Worm (Caenorhabditis elegans) whole organism, L1 larva: ENCODE data around the gene F45D3.1.

Experiments used
- C34B4.2 ChIP-seq: sonication (generic microtip); optimal IDR thresholded peaks from 2 replicates; lab custom pipeline; 2017; ENCODE audit warnings: mild to moderate bottlenecking, missing genetic modification characterization, missing compliant biosample characterization
- aha-1 ChIP-seq: fragments of 150-350 bp; optimal IDR thresholded peaks from 2 replicates; lab custom pipeline; 2014; ENCODE audit warnings: missing biosample characterization, missing genetic modification characterization
- ama-1 ChIP-seq: fragments of 150-350 bp; optimal IDR thresholded peaks from 2 replicates; lab custom pipeline; 2014
- ceh-82 ChIP-seq, 3 experiments: fragments of 150-350 bp in 1 of 3; sonication (generic microtip) in 2 of 3; optimal IDR thresholded peaks; 2 replicates each; lab custom pipeline; 2014 to 2017; ENCODE audit warnings: missing biosample characterization in 3 of 3, missing genetic modification characterization in 3 of 3
- ceh-88 ChIP-seq: fragments of 200-800 bp; sonication (Bioruptor generic); IDR thresholded peaks from 2 replicates; pipeline ENCODE4 v1.3.6; 2022; ENCODE audit warnings: missing genetic modification characterization, missing compliant biosample characterization
- ces-1 ChIP-seq: fragments of 150-350 bp; optimal IDR thresholded peaks from 2 replicates; lab custom pipeline; 2014; ENCODE audit warnings: missing biosample characterization, missing genetic modification reagents, missing genetic modification characterization
- dsc-1 ChIP-seq: sonication (generic microtip); optimal IDR thresholded peaks from 2 replicates; lab custom pipeline; 2016; ENCODE audit warnings: mild to moderate bottlenecking, missing genetic modification characterization, missing compliant biosample characterization
- efl-1 ChIP-seq, 4 experiments: fragments of 150-350 bp; optimal IDR thresholded peaks in 3 of 4; peaks in 1 of 4; 1 replicate in 1 of 4; 2 replicates in 3 of 4; lab custom pipeline; 2014; ENCODE audit warnings: missing biosample characterization in 2 of 4, missing genetic modification characterization in 2 of 4, missing genetic modification reagents in 2 of 4
- egl-13 ChIP-seq: sonication (generic microtip); optimal IDR thresholded peaks from 2 replicates; lab custom pipeline; 2016; ENCODE audit warnings: missing genotype, missing genetic modification reagents, missing genetic modification characterization, missing compliant biosample characterization
- egl-27 ChIP-seq, 2 experiments: fragments of 150-350 bp in 1 of 2; sonication (generic microtip); optimal IDR thresholded peaks; 3 replicates each; lab custom pipeline; 2017 to 2018; ENCODE audit warnings: missing biosample characterization in 2 of 2, missing genetic modification characterization in 2 of 2, missing genetic modification reagents in 2 of 2
- elt-2 ChIP-seq: sonication (generic microtip); optimal IDR thresholded peaks from 2 replicates; lab custom pipeline; 2016; ENCODE audit warnings: missing genetic modification characterization, mild to moderate bottlenecking, inconsistent platforms, missing compliant biosample characterization, missing genetic modification reagents
- fos-1 ChIP-seq: fragments of 150-350 bp; optimal IDR thresholded peaks from 2 replicates; lab custom pipeline; 2014; ENCODE audit warnings: missing biosample characterization, missing genetic modification characterization
- grh-1 ChIP-seq: fragments of 200-800 bp; sonication (Bioruptor generic); IDR thresholded peaks from 2 replicates; pipeline ENCODE4 v1.3.6; 2022; ENCODE audit warnings: missing genetic modification reagents, missing genetic modification characterization, missing compliant biosample characterization
- hlh-17 ChIP-seq: fragments of 200-800 bp; sonication (Bioruptor generic); optimal IDR thresholded peaks from 2 replicates; lab custom pipeline; 2018; ENCODE audit warnings: missing genetic modification characterization, mild to moderate bottlenecking, missing compliant biosample characterization, moderate library complexity, borderline replicate concordance
- hpl-2 ChIP-seq: fragments of 150-350 bp; optimal IDR thresholded peaks from 2 replicates; lab custom pipeline; 2014; ENCODE audit warnings: missing biosample characterization, missing genetic modification reagents, missing genetic modification characterization
- irx-1 ChIP-seq: sonication (generic microtip); optimal IDR thresholded peaks from 2 replicates; lab custom pipeline; 2016; ENCODE audit warnings: missing genetic modification characterization, missing compliant biosample characterization
- isw-1 ChIP-seq: fragments of 200-800 bp; sonication (Bioruptor generic); IDR thresholded peaks from 2 replicates; pipeline ENCODE4 v1.3.6; 2022; ENCODE audit warnings: missing genetic modification characterization, missing compliant biosample characterization
- jun-1 ChIP-seq: fragments of 150-350 bp; optimal IDR thresholded peaks from 2 replicates; lab custom pipeline; 2014; ENCODE audit warnings: missing biosample characterization, missing genetic modification reagents, missing genetic modification characterization
- lin-13 ChIP-seq: fragments of 150-350 bp; optimal IDR thresholded peaks from 2 replicates; lab custom pipeline; 2014; ENCODE audit warnings: missing biosample characterization, missing genetic modification reagents, missing genetic modification characterization
- lin-35 ChIP-seq, 2 experiments: fragments of 150-350 bp; optimal IDR thresholded peaks; 2 replicates each; lab custom pipeline; 2014; ENCODE audit warnings: missing biosample characterization in 2 of 2, missing genetic modification characterization in 2 of 2, missing genetic modification reagents in 2 of 2
- lin-39 ChIP-seq: fragments of 150-350 bp; optimal IDR thresholded peaks from 2 replicates; lab custom pipeline; 2014; ENCODE audit warnings: missing biosample characterization, missing genetic modification reagents, missing genetic modification characterization
- lir-3 ChIP-seq: sonication (generic microtip); optimal IDR thresholded peaks from 2 replicates; lab custom pipeline; 2016; ENCODE audit warnings: mild to moderate bottlenecking, missing genetic modification characterization, moderate library complexity, missing compliant biosample characterization; ENCODE audit not compliant: poor library complexity
- lsy-2 ChIP-seq, 2 experiments: fragments of 150-350 bp; optimal IDR thresholded peaks; 2 replicates each; lab custom pipeline; 2014; ENCODE audit warnings: missing biosample characterization in 2 of 2, missing genetic modification characterization in 2 of 2
- mab-9 ChIP-seq: fragments of 200-800 bp; sonication (Bioruptor generic); IDR thresholded peaks from 2 replicates; pipeline ENCODE4 v1.3.6; 2022; ENCODE audit warnings: missing genetic modification reagents, missing genetic modification characterization, missing compliant biosample characterization
- mdl-1 ChIP-seq, 2 experiments: fragments of 150-350 bp; optimal IDR thresholded peaks; 2 replicates each; lab custom pipeline; 2014 to 2017; ENCODE audit warnings: missing biosample characterization in 2 of 2, missing genetic modification characterization in 2 of 2, inconsistent platforms in 1 of 2
- nhr-19 ChIP-seq: fragments of 200-800 bp; sonication (Bioruptor generic); conservative IDR thresholded peaks from 2 replicates; pipeline ENCODE4 v1.3.6; 2022; ENCODE audit warnings: missing genetic modification characterization, missing compliant biosample characterization
- nhr-20 ChIP-seq: sonication (generic microtip); optimal IDR thresholded peaks from 2 replicates; lab custom pipeline; 2016; ENCODE audit warnings: mild to moderate bottlenecking, missing genetic modification characterization, missing compliant biosample characterization
- nhr-47 ChIP-seq: sonication (generic microtip); optimal IDR thresholded peaks from 2 replicates; lab custom pipeline; 2016; ENCODE audit warnings: mild to moderate bottlenecking, missing genetic modification characterization, moderate library complexity, missing compliant biosample characterization
- nhr-76 ChIP-seq: sonication (generic microtip); optimal IDR thresholded peaks from 2 replicates; lab custom pipeline; 2017; ENCODE audit warnings: missing biosample characterization, missing genetic modification characterization
- nhr-84 ChIP-seq: sonication (generic microtip); optimal IDR thresholded peaks from 2 replicates; lab custom pipeline; 2017; ENCODE audit warnings: missing biosample characterization, missing genetic modification characterization
- nhr-85 ChIP-seq: sonication (generic microtip); peaks from one replicate; lab custom pipeline; 2016; ENCODE audit warnings: missing genetic modification characterization, inconsistent platforms, missing compliant biosample characterization
- nhr-90 ChIP-seq: sonication (generic microtip); optimal IDR thresholded peaks from 2 replicates; lab custom pipeline; 2016; ENCODE audit warnings: mild to moderate bottlenecking, missing genetic modification characterization, missing compliant biosample characterization; ENCODE audit not compliant: poor library complexity
- pag-3 ChIP-seq: sonication (generic microtip); optimal IDR thresholded peaks from 2 replicates; lab custom pipeline; 2017; ENCODE audit warnings: missing genetic modification characterization, mild to moderate bottlenecking, missing compliant biosample characterization, antibody characterized with exemption, borderline replicate concordance; ENCODE audit not compliant: insufficient read depth
- pax-3 ChIP-seq: fragments of 200-800 bp; sonication (Bioruptor generic); optimal IDR thresholded peaks from 2 replicates; lab custom pipeline; 2018; ENCODE audit warnings: mild to moderate bottlenecking, missing genetic modification characterization, moderate library complexity, missing compliant biosample characterization
- pqm-1 ChIP-seq: sonication (generic microtip); optimal IDR thresholded peaks from 3 replicates; lab custom pipeline; 2017; ENCODE audit warnings: missing biosample characterization, missing genetic modification characterization
- rnt-1 ChIP-seq: sonication (generic microtip); optimal IDR thresholded peaks from 2 replicates; lab custom pipeline; 2016; ENCODE audit warnings: mild to moderate bottlenecking, missing genetic modification characterization, moderate library complexity, missing compliant biosample characterization
- skn-1 ChIP-seq: fragments of 150-350 bp; optimal IDR thresholded peaks from 2 replicates; lab custom pipeline; 2014; ENCODE audit warnings: missing biosample characterization, missing genetic modification characterization
- sox-4 ChIP-seq: sonication (generic microtip); optimal IDR thresholded peaks from 2 replicates; lab custom pipeline; 2016; ENCODE audit warnings: missing genetic modification characterization, missing compliant biosample characterization
- sup-37 ChIP-seq: fragments of 200-800 bp; sonication (Bioruptor generic); optimal IDR thresholded peaks from 2 replicates; lab custom pipeline; 2018; ENCODE audit warnings: mild to moderate bottlenecking, missing genetic modification characterization, missing compliant biosample characterization
- tbx-2 ChIP-seq: sonication (generic microtip); optimal IDR thresholded peaks from 2 replicates; lab custom pipeline; 2016; ENCODE audit warnings: missing genetic modification characterization, missing compliant biosample characterization
- unc-130 ChIP-seq: fragments of 150-350 bp; optimal IDR thresholded peaks from 2 replicates; lab custom pipeline; 2017; ENCODE audit warnings: missing biosample characterization, missing genetic modification characterization, inconsistent platforms
- unc-30 ChIP-seq: sonication (generic microtip); optimal IDR thresholded peaks from 2 replicates; lab custom pipeline; 2017; ENCODE audit warnings: missing biosample characterization, missing genetic modification characterization
- vab-15 ChIP-seq: sonication (generic microtip); optimal IDR thresholded peaks from 2 replicates; lab custom pipeline; 2017; ENCODE audit warnings: missing genotype, mild to moderate bottlenecking, missing genetic modification characterization, missing compliant biosample characterization
- xbp-1 ChIP-seq: sonication (generic microtip); optimal IDR thresholded peaks from 2 replicates; lab custom pipeline; 2016; ENCODE audit warnings: missing genetic modification characterization, missing compliant biosample characterization
- zag-1 ChIP-seq: fragments of 150-350 bp; optimal IDR thresholded peaks from 2 replicates; lab custom pipeline; 2014; ENCODE audit warnings: missing biosample characterization, missing genetic modification characterization

The F45D3.1 gene

ce11 chrV:12551638-12552478 lies 25.0 kb downstream of the F45D3.1 start (continued):
- TF ChIP-seq irx-1, result no peak
- no peak for TF ChIP-seq nhr-84 (tag; lab: Kevin White, UChicago)
- TF ChIP-seq ces-1, result no peak
- TF ChIP-seq sup-37 (GFP tag; lab: Kevin White, UChicago), result no peak
- no peak for TF ChIP-seq egl-13 (tag; lab: Kevin White, UChicago)
- no peak for TF ChIP-seq pag-3
- no peak for TF ChIP-seq lir-3 (tag; lab: Kevin White, UChicago)
- no peak for TF ChIP-seq C34B4.2 (tag; lab: Kevin White, UChicago)
- no peak for TF ChIP-seq egl-27 (tag; optimal IDR thresholded peaks at IDR 0.05; lab: Kevin White, UChicago)
- peak; percentile 94 for TF ChIP-seq nhr-85 (tag; lab: Kevin White, UChicago)

- TF ChIP-seq lin-35 (GFP tag; optimal IDR thresholded peaks at IDR 0.05; lab: Kevin White, UChicago) (peak in 1 of 2 experiments; percentile 3), hpl-2 (GFP tag; lab: Kevin White, UChicago) (no peak), lsy-2 (tag; optimal IDR thresholded peaks at IDR 0.05; lab: Kevin White, UChicago) (peak in 1 of 2 experiments; percentile 13), nhr-85 (tag; lab: Kevin White, UChicago) (no peak), ama-1 (lab: Kevin White, UChicago) (peak; percentile 15)
- TF ChIP-seq, all 84 proteins: peak for 3
These were observed 25.9 kb downstream of the F45D3.1 start, which contains the start of gene F45D3.4 for ce11 chrV:12552671-12553212. Gene F45D3.4, minus strand, starts transcription at chrV:12553191.

- TF ChIP-seq pax-3 (tag; lab: Kevin White, UChicago), result peak; percentile 55
- no peak for TF ChIP-seq sox-4 (tag; lab: Kevin White, UChicago)
- TF ChIP-seq vab-15 (tag; lab: Kevin White, UChicago), result no peak
- TF ChIP-seq isw-1 (GFP tag; lab: Robert Waterston, UW), result no peak
- TF ChIP-seq lin-35 (GFP tag; optimal IDR thresholded peaks at IDR 0.05; lab: Kevin White, UChicago), result no peak
- TF ChIP-seq sup-37 (GFP tag; lab: Kevin White, UChicago), result no peak
- TF ChIP-seq aha-1 (tag; lab: Kevin White, UChicago), result no peak
- peak; percentile 60 for TF ChIP-seq dsc-1 (tag; lab: Kevin White, UChicago)
- no peak for TF ChIP-seq xbp-1
- no peak for TF ChIP-seq lin-39
- TF ChIP-seq ceh-82 (tag; optimal IDR thresholded peaks at IDR 0.05; lab: Kevin White, UChicago), result no peak
- no peak for TF ChIP-seq efl-1 (optimal IDR thresholded peaks at IDR 0.05; lab: Kevin White, UChicago)
- peak in 1 of 2 experiments; percentile 1 for TF ChIP-seq efl-1 (GFP tag; optimal IDR thresholded peaks at IDR 0.05 in 1 of 2; lab: Kevin White, UChicago)
- no peak for TF ChIP-seq ceh-88 (GFP tag; lab: Robert Waterston, UW)
- TF ChIP-seq zag-1 (tag; lab: Kevin White, UChicago), result no peak
- TF ChIP-seq nhr-19 (GFP tag; lab: Robert Waterston, UW), result peak; percentile 46
- TF ChIP-seq unc-130, result peak; percentile 47
- peak; percentile 30 for TF ChIP-seq tbx-2
- TF ChIP-seq mdl-1 (tag; optimal IDR thresholded peaks at IDR 0.05; lab: Kevin White, UChicago), result peak in 1 of 2 experiments; percentile 63
- TF ChIP-seq nhr-90, result no peak
- no peak for TF ChIP-seq pag-3
- peak; percentile 94 for TF ChIP-seq nhr-85 (tag; lab: Kevin White, UChicago)
- TF ChIP-seq unc-30 (tag; lab: Kevin White, UChicago), result no peak
- no peak for TF ChIP-seq nhr-84 (tag; lab: Kevin White, UChicago)
- TF ChIP-seq jun-1 (tag; lab: Kevin White, UChicago), result no peak
- TF ChIP-seq mab-9, result no peak
- no peak for TF ChIP-seq skn-1 (tag; lab: Kevin White, UChicago)
- no peak for TF ChIP-seq pqm-1 (tag; lab: Kevin White, UChicago)
- TF ChIP-seq nhr-47, result peak; percentile 43
- TF ChIP-seq nhr-20 (tag; lab: Kevin White, UChicago), result peak; percentile 60
- TF ChIP-seq hpl-2 (GFP tag; lab: Kevin White, UChicago), result no peak
- TF ChIP-seq nhr-76 (tag; lab: Kevin White, UChicago), result no peak
- no peak for TF ChIP-seq rnt-1 (tag; lab: Kevin White, UChicago)
- TF ChIP-seq grh-1, result no peak; the same call in 1 of the 2 replicates
- TF ChIP-seq lin-13 (GFP tag; lab: Kevin White, UChicago), result no peak
- no peak for TF ChIP-seq elt-2 (tag; lab: Kevin White, UChicago)
- TF ChIP-seq fos-1, result no peak
- no peak for TF ChIP-seq hlh-17
These were observed 26.4 kb downstream of the F45D3.1 start for ce11 chrV:12553286-12553725.
